Fruit fly (Drosophila melanogaster) whole organism, adult: ENCODE data around the gene CG8319.

Experiments used
- CG33017 ChIP-seq: fragments of 200-800 bp; sonication (Bioruptor generic); optimal IDR thresholded peaks from 2 replicates; lab custom pipeline; 2018; ENCODE audit warnings: missing biosample characterization, mild to moderate bottlenecking, missing genetic modification characterization, moderate library complexity
- CG5204 ChIP-seq: fragments of 200-800 bp; sonication (Bioruptor generic); optimal IDR thresholded peaks from 2 replicates; lab custom pipeline; 2016; ENCODE audit warnings: missing biosample characterization, missing genetic modification characterization
- Crg-1 ChIP-seq: fragments of 200-800 bp; sonication (Bioruptor generic); optimal IDR thresholded peaks from 2 replicates; lab custom pipeline; 2016; ENCODE audit warnings: missing biosample characterization, missing genetic modification characterization
- Hr96 ChIP-seq: fragments of 200-800 bp; sonication (Bioruptor generic); optimal IDR thresholded peaks from 2 replicates; lab custom pipeline; 2016; ENCODE audit warnings: missing biosample characterization, missing genetic modification characterization
- bab1 ChIP-seq: fragments of 200-800 bp; sonication (Bioruptor generic); optimal IDR thresholded peaks from 3 replicates; lab custom pipeline; 2019; ENCODE audit warnings: missing biosample characterization, mild to moderate bottlenecking, missing genetic modification characterization, moderate library complexity
- cic ChIP-seq: fragments of 200-800 bp; sonication (Bioruptor generic); optimal IDR thresholded peaks from 2 replicates; lab custom pipeline; 2017; ENCODE audit warnings: missing biosample characterization, mild to moderate bottlenecking, missing genetic modification characterization, moderate library complexity
- kay ChIP-seq: fragments of 200-800 bp; sonication (Bioruptor generic); peaks from one replicate; lab custom pipeline; 2016; ENCODE audit warnings: missing biosample characterization, missing genetic modification characterization, borderline replicate concordance
- ovo ChIP-seq: fragments of 200-800 bp; sonication (Bioruptor generic); optimal IDR thresholded peaks from 2 replicates; lab custom pipeline; 2016; ENCODE audit warnings: missing biosample characterization, missing genetic modification characterization
- tj ChIP-seq: fragments of 200-800 bp; sonication (Bioruptor generic); optimal IDR thresholded peaks from 3 replicates; lab custom pipeline; 2017; ENCODE audit warnings: missing biosample characterization, mild to moderate bottlenecking, missing genetic modification characterization, moderate library complexity
- toe ChIP-seq: fragments of 200-800 bp; sonication (Bioruptor generic); optimal IDR thresholded peaks from 2 replicates; lab custom pipeline; 2016; ENCODE audit warnings: missing biosample characterization, missing genetic modification characterization

- TF ChIP-seq bab1 (GFP tag; lab: Kevin White, UChicago), result no peak
- no peak for TF ChIP-seq Crg-1 (GFP tag; lab: Kevin White, UChicago)
- TF ChIP-seq CG5204 (GFP tag; lab: Kevin White, UChicago), result no peak
- no peak for TF ChIP-seq kay
- no peak for TF ChIP-seq CG33017 (tag; lab: Kevin White, UChicago)
- no peak for TF ChIP-seq Hr96 (GFP tag; lab: Kevin White, UChicago)
- no peak for TF ChIP-seq cic (GFP tag; lab: Kevin White, UChicago)
- TF ChIP-seq tj (GFP tag; lab: Kevin White, UChicago), result no peak
- no peak for TF ChIP-seq toe (GFP tag; lab: Kevin White, UChicago)
- no peak for TF ChIP-seq ovo (GFP tag; lab: Kevin White, UChicago)
Observed at dm6 chr3R:9608206-9608605, 18.9 kb upstream of the CG8319 start.
